Fruit fly (Drosophila melanogaster): Measurements from ENCODE around the gene CG42537.
A peak's percentile ranks its signal among the peaks of the same experiment; 100 is the strongest.

CG42537 gene

dm6 chr3R:6410412-6411225 is 33.0 kb downstream of the CG42537 start (continued):
- TF ChIP-seq gem (tag; optimal IDR thresholded peaks at IDR 0.05) (peak; percentile 94), CG6175 (GFP tag; IDR thresholded peaks at IDR 0.05) (no peak; the same call in 2 of the 3 replicates), ssp (GFP tag; IDR thresholded peaks at IDR 0.05) (peak; percentile 49; the same call in 1 of the 2 replicates), lmd (GFP tag; IDR thresholded peaks at IDR 0.05) (peak; percentile 80), CG6654 (GFP tag; optimal IDR thresholded peaks at IDR 0.05) (peak; percentile 68), CTCF (GFP tag; optimal IDR thresholded peaks at IDR 0.05) (peak; percentile 54), Stat92E (GFP tag; optimal IDR thresholded peaks at IDR 0.05) (peak in 1 of 3 experiments; percentile 58), Dref (GFP tag; IDR thresholded peaks at IDR 0.05) (no peak), tio (GFP tag; optimal IDR thresholded peaks at IDR 0.05) (peak; percentile 91), stwl (tag; optimal IDR thresholded peaks at IDR 0.05) (no peak), ap (GFP tag; IDR thresholded peaks at IDR 0.05) (peak; percentile 51), CG4360 (GFP tag; IDR thresholded peaks at IDR 0.05) (peak; percentile 47), peb (GFP tag; IDR thresholded peaks at IDR 0.05) (peak; percentile 14; the same call in 1 of the 2 replicates), wdn (GFP tag; IDR thresholded peaks at IDR 0.05) (peak; percentile 45), CG17186 (GFP tag; optimal IDR thresholded peaks at IDR 0.05) (peak; percentile 47), fd64A (GFP tag; optimal IDR thresholded peaks at IDR 0.05) (peak; percentile 62), CG14441 (GFP tag; IDR thresholded peaks at IDR 0.05) (0 out of 2 replicates have a peak, but pooled peaks have one; percentile 46), pzg (GFP tag; optimal IDR thresholded peaks at IDR 0.05) (no peak), onecut (GFP tag; IDR thresholded peaks at IDR 0.05) (peak; percentile 52), CG9727 (GFP tag; optimal IDR thresholded peaks at IDR 0.05) (peak; percentile 89), jigr1 (GFP tag; IDR thresholded peaks at IDR 0.05) (peak; percentile 61; the same call in 1 of the 3 replicates), CG12104 (GFP tag; optimal IDR thresholded peaks at IDR 0.05) (peak; percentile 92), Dll (GFP tag; IDR thresholded peaks at IDR 0.05; ENCODE audit: partially characterized antibody) (0 out of 4 replicates have a peak, but pooled peaks have one; percentile 37), Max (GFP tag; optimal IDR thresholded peaks at IDR 0.05) (peak; percentile 81), CG12299 (tag; optimal IDR thresholded peaks at IDR 0.05) (peak; percentile 72), CG13424 (tag; optimal IDR thresholded peaks at IDR 0.05) (peak; percentile 92), zen (tag; optimal IDR thresholded peaks at IDR 0.05) (peak; percentile 60), CG5245 (GFP tag; optimal IDR thresholded peaks at IDR 0.05) (peak; percentile 60), YL-1 (GFP tag; optimal IDR thresholded peaks at IDR 0.05) (peak; percentile 56), Hand (GFP tag; optimal IDR thresholded peaks at IDR 0.05) (peak; percentile 88), Hmr (GFP tag; optimal IDR thresholded peaks at IDR 0.05) (peak; percentile 88), fu2 (GFP tag; optimal IDR thresholded peaks at IDR 0.05) (peak; percentile 72), CG31224 (GFP tag; IDR thresholded peaks at IDR 0.05) (peak; percentile 51), CG15073 (GFP tag; optimal IDR thresholded peaks at IDR 0.05) (peak; percentile 62), Fer2 (tag; optimal IDR thresholded peaks at IDR 0.05) (peak; percentile 43), gt (GFP tag; IDR thresholded peaks at IDR 0.05) (0 out of 2 replicates have a peak, but pooled peaks have one; percentile 6), GATAe (GFP tag; conservative IDR thresholded peaks at IDR 0.05) (0 out of 2 replicates have a peak, but pooled peaks have one; percentile 52), cad (GFP tag; optimal IDR thresholded peaks at IDR 0.05) (no peak), tna (GFP tag; IDR thresholded peaks at IDR 0.05; ENCODE audit: partially characterized antibody) (no peak), HmgZ (tag; optimal IDR thresholded peaks at IDR 0.05) (peak; percentile 85), phol (tag; optimal IDR thresholded peaks at IDR 0.05) (peak; percentile 92), tll (GFP tag; optimal IDR thresholded peaks at IDR 0.05) (peak in 1 of 2 experiments; percentile 10), CG8281 (tag; optimal IDR thresholded peaks at IDR 0.05) (peak; percentile 58), CG34376 (GFP tag; optimal IDR thresholded peaks at IDR 0.05) (peak; percentile 84), CG10462 (GFP tag; optimal IDR thresholded peaks at IDR 0.05) (peak; percentile 52), ato (GFP tag; IDR thresholded peaks at IDR 0.05; ENCODE audit: partially characterized antibody) (no peak), CG10431 (GFP tag; optimal IDR thresholded peaks at IDR 0.05) (peak; percentile 49), CG14667 (GFP tag; IDR thresholded peaks at IDR 0.05) (peak; percentile 52)

All from whole organism, embryonic.